Worm (Caenorhabditis elegans) whole organism, L4/young adult: ENCODE data around the gene aagr-2.

Experiments
- W03F9.2 ChIP-seq: fragments of 150-350 bp; optimal IDR thresholded peaks from 2 replicates; lab custom pipeline; 2014; ENCODE audit warnings: missing biosample characterization, missing genetic modification characterization
- dao-5 ChIP-seq: sonication (generic microtip); optimal IDR thresholded peaks from 2 replicates; lab custom pipeline; 2016; ENCODE audit warnings: missing genotype, missing genetic modification characterization, moderate library complexity, missing compliant biosample characterization
- him-1 ChIP-seq: sonication (generic microtip); optimal IDR thresholded peaks from 2 replicates; lab custom pipeline; 2016; ENCODE audit warnings: missing genotype, missing genetic modification reagents, missing genetic modification characterization, missing compliant biosample characterization

aagr-2 gene

ce11 chrII:4869793-4870343 is 55.2 kb downstream of the aagr-2 start:
- TF ChIP-seq him-1 (tag; lab: Kevin White, UChicago) (no peak), dao-5 (tag; lab: Kevin White, UChicago) (no peak), W03F9.2 (no peak)

- TF ChIP-seq W03F9.2 (no peak), dao-5 (tag; lab: Kevin White, UChicago) (no peak), him-1 (tag; lab: Kevin White, UChicago) (no peak)
Measured at ce11 chrII:4867476-4867875, 57.6 kb downstream of the aagr-2 start, which contains the start of gene col-17. TSS of gene col-17 (minus strand) at chrII:4867576.

- TF ChIP-seq him-1 (tag; lab: Kevin White, UChicago) (no peak), dao-5 (tag; lab: Kevin White, UChicago) (no peak), W03F9.2 (no peak)
Measured at ce11 chrII:4866045-4866444, 59.0 kb downstream of the aagr-2 start.
